Worm (Caenorhabditis elegans): ENCODE results near the gene chil-3.

DNA sequence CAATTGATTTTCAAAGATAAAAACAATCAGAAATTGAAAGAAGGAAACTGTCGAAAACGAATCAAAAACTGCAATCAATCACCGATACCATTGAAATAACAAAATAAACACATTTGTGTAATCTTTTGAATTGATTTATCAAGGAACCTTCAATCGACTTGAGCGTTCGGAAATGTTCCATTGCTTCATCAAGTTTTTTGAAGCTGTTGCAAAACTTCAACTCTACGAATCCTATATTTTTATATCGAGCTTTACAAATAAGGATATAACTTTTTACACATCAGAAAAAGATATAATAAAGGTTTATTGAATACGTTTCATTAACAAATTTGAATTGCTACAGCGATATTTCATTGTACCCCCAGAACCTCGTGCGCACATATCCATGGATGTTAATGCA, 11.7 kb upstream of the chil-3 start, which contains the start of gene chil-8:
- TF ChIP-seq snpc-4 (tag; optimal IDR thresholded peaks at IDR 0.05): no peak
- no peak for TF ChIP-seq aly-2 (tag; optimal IDR thresholded peaks at IDR 0.05)
- no peak for TF ChIP-seq unc-39 (tag; optimal IDR thresholded peaks at IDR 0.05)
- no peak for TF ChIP-seq ama-1 (optimal IDR thresholded peaks at IDR 0.05)
- no peak for TF ChIP-seq sem-4 (tag; optimal IDR thresholded peaks at IDR 0.05)
- TF ChIP-seq nhr-21 (tag; optimal IDR thresholded peaks at IDR 0.05): no peak
- TF ChIP-seq elt-3 (tag; optimal IDR thresholded peaks at IDR 0.05): no peak
- TF ChIP-seq lin-13 (GFP tag; optimal IDR thresholded peaks at IDR 0.05): no peak
- TF ChIP-seq skn-1 (tag; optimal IDR thresholded peaks at IDR 0.05): no peak
- TF ChIP-seq mdl-1 (tag; optimal IDR thresholded peaks at IDR 0.05): no peak
- TF ChIP-seq mbf-1 (tag; optimal IDR thresholded peaks at IDR 0.05): no peak
- TF ChIP-seq alr-1 (tag; optimal IDR thresholded peaks at IDR 0.05): no peak
- no peak for TF ChIP-seq lin-11 (tag; optimal IDR thresholded peaks at IDR 0.05)

Data from whole organism, L2 larva.